Fruit fly (Drosophila melanogaster) whole organism, adult: ENCODE results near the gene Ptp61F.

Experiments used
- CG11617 ChIP-seq: fragments of 200-800 bp; sonication (Bioruptor generic); optimal IDR thresholded peaks from 2 replicates; lab custom pipeline; 2017; ENCODE audit warnings: mild to moderate bottlenecking, missing biosample characterization, missing genetic modification reagents, missing genetic modification characterization
- CG12768 ChIP-seq: fragments of 200-800 bp; sonication (Bioruptor generic); optimal IDR thresholded peaks from 2 replicates; lab custom pipeline; 2017; ENCODE audit warnings: missing biosample characterization, missing genetic modification characterization, mild to moderate bottlenecking, moderate library complexity, missing genetic modification reagents
- CG14711 ChIP-seq: fragments of 200-800 bp; sonication (Bioruptor generic); optimal IDR thresholded peaks from 2 replicates; lab custom pipeline; 2018; ENCODE audit warnings: missing biosample characterization, mild to moderate bottlenecking, missing genetic modification characterization, moderate library complexity
- CG1620 ChIP-seq: fragments of 200-800 bp; sonication (Bioruptor generic); optimal IDR thresholded peaks from 2 replicates; lab custom pipeline; 2016; ENCODE audit warnings: missing biosample characterization, missing genetic modification characterization
- CG33017 ChIP-seq: fragments of 200-800 bp; sonication (Bioruptor generic); optimal IDR thresholded peaks from 2 replicates; lab custom pipeline; 2018; ENCODE audit warnings: missing biosample characterization, mild to moderate bottlenecking, missing genetic modification characterization, moderate library complexity
- CG5204 ChIP-seq: fragments of 200-800 bp; sonication (Bioruptor generic); optimal IDR thresholded peaks from 2 replicates; lab custom pipeline; 2016; ENCODE audit warnings: missing biosample characterization, missing genetic modification characterization
- CG7045 ChIP-seq: fragments of 200-800 bp; sonication (Bioruptor generic); optimal IDR thresholded peaks from 2 replicates; lab custom pipeline; 2017; ENCODE audit warnings: missing biosample characterization, mild to moderate bottlenecking, missing genetic modification characterization
- CG7101 ChIP-seq: fragments of 200-800 bp; sonication (Bioruptor generic); optimal IDR thresholded peaks from 2 replicates; lab custom pipeline; 2018; ENCODE audit warnings: missing biosample characterization, mild to moderate bottlenecking, missing genetic modification characterization, moderate library complexity
- Clk ChIP-seq: fragments of 200-800 bp; sonication (Bioruptor generic); optimal IDR thresholded peaks from 2 replicates; lab custom pipeline; 2017; ENCODE audit warnings: missing biosample characterization, missing genetic modification characterization
- Crg-1 ChIP-seq: fragments of 200-800 bp; sonication (Bioruptor generic); optimal IDR thresholded peaks from 2 replicates; lab custom pipeline; 2016; ENCODE audit warnings: missing biosample characterization, missing genetic modification characterization
- Hr96 ChIP-seq: fragments of 200-800 bp; sonication (Bioruptor generic); optimal IDR thresholded peaks from 2 replicates; lab custom pipeline; 2016; ENCODE audit warnings: missing biosample characterization, missing genetic modification characterization
- Mnt ChIP-seq: fragments of 200-800 bp; sonication (Bioruptor generic); optimal IDR thresholded peaks from 2 replicates; lab custom pipeline; 2016; ENCODE audit warnings: missing biosample characterization, mild to moderate bottlenecking, missing genetic modification characterization
- bab1 ChIP-seq: fragments of 200-800 bp; sonication (Bioruptor generic); optimal IDR thresholded peaks from 3 replicates; lab custom pipeline; 2019; ENCODE audit warnings: missing biosample characterization, mild to moderate bottlenecking, missing genetic modification characterization, moderate library complexity
- cic ChIP-seq: fragments of 200-800 bp; sonication (Bioruptor generic); optimal IDR thresholded peaks from 2 replicates; lab custom pipeline; 2017; ENCODE audit warnings: missing biosample characterization, mild to moderate bottlenecking, missing genetic modification characterization, moderate library complexity
- cnc ChIP-seq, 2 experiments: fragments of >200 bp; optimal IDR thresholded peaks; 2 replicates each; lab custom pipeline; 2017
- kay ChIP-seq: fragments of 200-800 bp; sonication (Bioruptor generic); peaks from one replicate; lab custom pipeline; 2016; ENCODE audit warnings: missing biosample characterization, missing genetic modification characterization, borderline replicate concordance
- ovo ChIP-seq: fragments of 200-800 bp; sonication (Bioruptor generic); optimal IDR thresholded peaks from 2 replicates; lab custom pipeline; 2016; ENCODE audit warnings: missing biosample characterization, missing genetic modification characterization
- pad ChIP-seq: fragments of 200-800 bp; sonication (Bioruptor generic); optimal IDR thresholded peaks from 3 replicates; lab custom pipeline; 2017; ENCODE audit warnings: missing biosample characterization, missing genetic modification characterization, mild to moderate bottlenecking, moderate library complexity, missing genetic modification reagents
- tj ChIP-seq: fragments of 200-800 bp; sonication (Bioruptor generic); optimal IDR thresholded peaks from 3 replicates; lab custom pipeline; 2017; ENCODE audit warnings: missing biosample characterization, mild to moderate bottlenecking, missing genetic modification characterization, moderate library complexity
- toe ChIP-seq: fragments of 200-800 bp; sonication (Bioruptor generic); optimal IDR thresholded peaks from 2 replicates; lab custom pipeline; 2016; ENCODE audit warnings: missing biosample characterization, missing genetic modification characterization

Ptp61F gene

DNA sequence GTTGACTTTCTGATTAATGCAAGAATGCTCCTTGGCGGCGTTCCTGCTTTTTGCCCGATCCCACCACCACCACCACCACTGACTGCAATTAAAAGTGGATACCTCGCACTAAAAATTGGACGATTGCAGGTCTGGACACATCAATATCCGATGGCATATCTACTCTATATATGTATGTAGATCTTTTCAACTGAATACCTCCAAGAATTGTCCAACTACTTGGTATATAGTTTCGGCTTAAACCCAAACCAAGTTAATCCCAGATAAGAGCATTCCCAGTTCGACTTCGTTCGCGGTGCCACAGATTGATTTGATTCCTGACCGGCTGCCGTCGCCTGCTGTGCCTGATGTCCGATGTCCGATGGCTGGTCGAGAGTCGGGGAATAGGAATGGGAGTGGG lies 9.7 kb upstream of the Ptp61F start:
- TF ChIP-seq Hr96 (GFP tag; lab: Kevin White, UChicago) (no peak), CG12768 (no peak), CG33017 (tag; lab: Kevin White, UChicago) (no peak), Mnt (GFP tag; lab: Kevin White, UChicago) (no peak), CG11617 (GFP tag; lab: Kevin White, UChicago) (no peak), Clk (GFP tag; lab: Kevin White, UChicago) (no peak), pad (GFP tag; lab: Kevin White, UChicago) (no peak), bab1 (GFP tag; lab: Kevin White, UChicago) (no peak), tj (no peak), ovo (GFP tag; lab: Kevin White, UChicago) (no peak), toe (GFP tag; lab: Kevin White, UChicago) (no peak), CG7101 (no peak), cic (GFP tag; lab: Kevin White, UChicago) (no peak), CG14711 (tag; lab: Kevin White, UChicago) (no peak), CG5204 (GFP tag; lab: Kevin White, UChicago) (no peak)

dm6 chr3L:1478998-1479680 lies 4.1 kb upstream of the Ptp61F start:
- peak; percentile 55 for TF ChIP-seq bab1 (GFP tag; lab: Kevin White, UChicago)
- no peak for TF ChIP-seq Hr96 (GFP tag; lab: Kevin White, UChicago)

dm6 chr3L:1477319-1477718 lies 2.3 kb upstream of the Ptp61F start, which contains the start of gene robl62A:
robl62A (plus strand) TSS chr3L:1477619.
- no peak for TF ChIP-seq CG14711 (tag; lab: Kevin White, UChicago)
- no peak for TF ChIP-seq pad (GFP tag; lab: Kevin White, UChicago)
- TF ChIP-seq ovo (GFP tag; lab: Kevin White, UChicago) = no peak
- TF ChIP-seq CG33017 (tag; lab: Kevin White, UChicago) = no peak
- TF ChIP-seq CG5204 (GFP tag; lab: Kevin White, UChicago) = no peak
- no peak for TF ChIP-seq CG7101
- TF ChIP-seq cnc (optimal IDR thresholded peaks at IDR 0.05; lab: Kevin White, UChicago) = no peak

- no peak for TF ChIP-seq toe (GFP tag; lab: Kevin White, UChicago)
- TF ChIP-seq CG33017 (tag; lab: Kevin White, UChicago) = no peak
- no peak for TF ChIP-seq CG14711 (tag; lab: Kevin White, UChicago)
These were observed 3.1 kb downstream of the Ptp61F start, which contains the start of gene Naa30B for dm6 chr3L:1471960-1472359. Naa30B (minus strand) TSS chr3L:1472060.

DNA sequence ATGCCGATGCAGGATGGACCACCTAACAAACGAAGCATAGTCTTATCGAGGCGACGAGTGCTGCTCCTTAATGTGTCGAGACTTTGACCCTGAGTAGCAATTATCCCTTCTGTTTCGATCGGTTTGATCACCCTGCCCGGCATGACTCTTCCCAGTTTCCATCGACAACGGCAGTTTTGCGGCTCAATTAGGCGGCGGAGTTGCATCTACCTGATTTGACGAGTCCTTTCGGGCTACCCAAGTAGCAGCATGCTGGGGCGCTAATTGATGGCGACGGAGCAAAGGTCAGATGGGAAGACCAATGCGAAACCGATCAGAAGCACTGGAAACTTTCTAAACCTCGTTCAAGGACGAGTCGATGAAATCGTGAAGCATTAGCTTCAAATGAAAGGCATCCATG lies 4.0 kb downstream of the Ptp61F start:
- TF ChIP-seq ovo (GFP tag; lab: Kevin White, UChicago) = no peak
- no peak for TF ChIP-seq cnc (optimal IDR thresholded peaks at IDR 0.05; lab: Kevin White, UChicago)
- no peak for TF ChIP-seq CG5204 (GFP tag; lab: Kevin White, UChicago)
- TF ChIP-seq CG14711 (tag; lab: Kevin White, UChicago) = no peak

dm6 chr3L:1469241-1469640 lies 5.8 kb downstream of the Ptp61F start:
- TF ChIP-seq tj (no peak), bab1 (GFP tag; lab: Kevin White, UChicago) (no peak), kay (GFP tag; lab: Kevin White, UChicago) (no peak), cic (GFP tag; lab: Kevin White, UChicago) (no peak), Crg-1 (GFP tag; lab: Kevin White, UChicago) (no peak), pad (GFP tag; lab: Kevin White, UChicago) (no peak), Hr96 (GFP tag; lab: Kevin White, UChicago) (no peak), cnc (optimal IDR thresholded peaks at IDR 0.05; lab: Kevin White, UChicago) (no peak), CG11617 (GFP tag; lab: Kevin White, UChicago) (no peak), Mnt (GFP tag; lab: Kevin White, UChicago) (no peak), CG12768 (no peak), CG7045 (GFP tag; lab: Kevin White, UChicago) (no peak), toe (GFP tag; lab: Kevin White, UChicago) (no peak), CG5204 (GFP tag; lab: Kevin White, UChicago) (no peak), CG33017 (tag; lab: Kevin White, UChicago) (no peak)

dm6 chr3L:1464465-1464864 lies 10.6 kb downstream of the Ptp61F start:
- TF ChIP-seq CG1620 (GFP tag; lab: Kevin White, UChicago) (no peak), CG14711 (tag; lab: Kevin White, UChicago) (no peak), CG7045 (GFP tag; lab: Kevin White, UChicago) (no peak), cic (GFP tag; lab: Kevin White, UChicago) (no peak), Hr96 (GFP tag; lab: Kevin White, UChicago) (no peak), toe (GFP tag; lab: Kevin White, UChicago) (no peak), Crg-1 (GFP tag; lab: Kevin White, UChicago) (no peak), pad (GFP tag; lab: Kevin White, UChicago) (no peak), ovo (GFP tag; lab: Kevin White, UChicago) (no peak), kay (GFP tag; lab: Kevin White, UChicago) (no peak), CG33017 (tag; lab: Kevin White, UChicago) (no peak), bab1 (GFP tag; lab: Kevin White, UChicago) (no peak)
